Worm (Caenorhabditis elegans) whole organism, L4/young adult: ENCODE results near the gene col-140.

ENCODE experiments used
- W03F9.2 ChIP-seq: fragments of 150-350 bp; optimal IDR thresholded peaks from 2 replicates; lab custom pipeline; 2014; ENCODE audit warnings: missing biosample characterization, missing genetic modification characterization
- dao-5 ChIP-seq: sonication (generic microtip); optimal IDR thresholded peaks from 2 replicates; lab custom pipeline; 2016; ENCODE audit warnings: missing genotype, missing genetic modification characterization, moderate library complexity, missing compliant biosample characterization
- him-1 ChIP-seq: sonication (generic microtip); optimal IDR thresholded peaks from 2 replicates; lab custom pipeline; 2016; ENCODE audit warnings: missing genotype, missing genetic modification reagents, missing genetic modification characterization, missing compliant biosample characterization

ce11 chrV:5836616-5836982 is at the start of gene col-140:
- TF ChIP-seq him-1 (tag; lab: Kevin White, UChicago), result no peak
- TF ChIP-seq dao-5 (tag; lab: Kevin White, UChicago), result no peak
- no peak for TF ChIP-seq W03F9.2 (tag; lab: Kevin White, UChicago)
